Worm (Caenorhabditis elegans) whole organism, young adult: ENCODE data around the gene asp-3.
A peak's percentile ranks its signal among the peaks of the same experiment; 100 is the strongest.

Source experiments
- B0035.1 ChIP-seq: sonication (generic microtip); optimal IDR thresholded peaks from 2 replicates; lab custom pipeline; 2016; ENCODE audit warnings: missing genetic modification characterization, mild to moderate bottlenecking, missing compliant biosample characterization, missing genotype, missing genetic modification reagents
- B0261.1 ChIP-seq: sonication (generic microtip); optimal IDR thresholded peaks from 2 replicates; lab custom pipeline; 2016; ENCODE audit warnings: mild to moderate bottlenecking, missing genetic modification characterization, moderate library complexity, missing compliant biosample characterization
- C06A6.2 ChIP-seq: fragments of 200-800 bp; sonication (Bioruptor generic); conservative IDR thresholded peaks from 2 replicates; pipeline ENCODE4 v1.3.6; 2022; ENCODE audit warnings: missing genetic modification characterization, missing compliant biosample characterization
- F52B5.7 ChIP-seq: sonication (generic microtip); optimal IDR thresholded peaks from 2 replicates; lab custom pipeline; 2016; ENCODE audit warnings: mild to moderate bottlenecking, missing genetic modification characterization, missing compliant biosample characterization
- F55B11.4 ChIP-seq: sonication (generic microtip); optimal IDR thresholded peaks from 2 replicates; lab custom pipeline; 2016; ENCODE audit warnings: missing compliant biosample characterization, missing genetic modification characterization, borderline replicate concordance; ENCODE audit not compliant: insufficient read depth
- F57A8.1 ChIP-seq: fragments of 200-800 bp; sonication (Bioruptor generic); optimal IDR thresholded peaks from 2 replicates; lab custom pipeline; 2018; ENCODE audit warnings: mild to moderate bottlenecking, missing genetic modification characterization, moderate library complexity, missing compliant biosample characterization
- K11D2.4 ChIP-seq: fragments of 200-800 bp; sonication (Bioruptor generic); IDR thresholded peaks from 2 replicates; pipeline ENCODE4 v1.3.6; 2022; ENCODE audit warnings: missing genetic modification reagents, missing genetic modification characterization, missing compliant biosample characterization
- K12H6.12 ChIP-seq: fragments of 200-800 bp; sonication (Bioruptor generic); optimal IDR thresholded peaks from 2 replicates; lab custom pipeline; 2018; ENCODE audit warnings: mild to moderate bottlenecking, missing genetic modification characterization, missing compliant biosample characterization
- Y79H2A.3 ChIP-seq: fragments of 200-800 bp; sonication (Bioruptor generic); conservative IDR thresholded peaks from 2 replicates; pipeline ENCODE4 v1.3.6; 2022; ENCODE audit warnings: missing genetic modification reagents, missing genetic modification characterization, missing compliant biosample characterization
- ZK185.1 ChIP-seq: sonication (generic microtip); optimal IDR thresholded peaks from 2 replicates; lab custom pipeline; 2016; ENCODE audit warnings: mild to moderate bottlenecking, missing genetic modification characterization, missing compliant biosample characterization; ENCODE audit not compliant: poor library complexity, severe bottlenecking
- ama-1 ChIP-seq, 3 experiments: fragments of 150-350 bp in 1 of 3; sonication (generic microtip) in 2 of 3; optimal IDR thresholded peaks; 2 replicates each; lab custom pipeline; 2014 to 2018; ENCODE audit warnings: missing biosample characterization in 2 of 3, missing genetic modification characterization in 2 of 3, missing genetic modification reagents in 2 of 3
- aptf-2 ChIP-seq: fragments of 200-800 bp; sonication (Bioruptor generic); conservative IDR thresholded peaks from 2 replicates; pipeline ENCODE4 v1.3.6; 2022; ENCODE audit warnings: missing genetic modification reagents, missing genetic modification characterization, missing compliant biosample characterization
- aptf-3 ChIP-seq: fragments of 200-800 bp; sonication (Bioruptor generic); IDR thresholded peaks from 2 replicates; pipeline ENCODE4 v1.3.6; 2022; ENCODE audit warnings: missing genetic modification characterization, missing compliant biosample characterization
- athp-1 ChIP-seq: sonication (generic microtip); optimal IDR thresholded peaks from 2 replicates; lab custom pipeline; 2017; ENCODE audit warnings: mild to moderate bottlenecking, missing genetic modification characterization, missing compliant biosample characterization
- bed-2 ChIP-seq: fragments of 200-800 bp; sonication (Bioruptor generic); IDR thresholded peaks from 2 replicates; pipeline ENCODE4 v1.3.6; 2022; ENCODE audit warnings: missing genetic modification reagents, missing genetic modification characterization, missing compliant biosample characterization
- ccch-3 ChIP-seq: fragments of 200-800 bp; sonication (Bioruptor generic); optimal IDR thresholded peaks from 2 replicates; lab custom pipeline; 2018; ENCODE audit warnings: mild to moderate bottlenecking, missing genetic modification characterization, missing compliant biosample characterization
- cebp-1 ChIP-seq, 2 experiments: fragments of 200-800 bp in 1 of 2; sonication (Bioruptor generic) in 1 of 2; sonication (generic microtip) in 1 of 2; IDR thresholded peaks in 1 of 2; optimal IDR thresholded peaks in 1 of 2; 2 replicates each; pipeline versions ENCODE4 v1.3.6 to Lab custom; 2017 to 2022; ENCODE audit warnings: missing compliant biosample characterization in 2 of 2, missing genetic modification characterization in 2 of 2, mild to moderate bottlenecking in 1 of 2, missing genetic modification reagents in 1 of 2, moderate library complexity in 1 of 2
- ceh-40 ChIP-seq: fragments of 200-800 bp; sonication (Bioruptor generic); IDR thresholded peaks from 2 replicates; pipeline ENCODE4 v1.3.6; 2022; ENCODE audit warnings: missing genetic modification characterization, missing compliant biosample characterization
- ceh-91 ChIP-seq: fragments of 200-800 bp; sonication (Bioruptor generic); IDR thresholded peaks from 2 replicates; pipeline ENCODE4 v1.3.6; 2022; ENCODE audit warnings: missing genetic modification reagents, missing genetic modification characterization, missing compliant biosample characterization
- die-1 ChIP-seq: sonication (generic microtip); optimal IDR thresholded peaks from 2 replicates; lab custom pipeline; 2016; ENCODE audit warnings: missing genotype, mild to moderate bottlenecking, missing genetic modification characterization, missing compliant biosample characterization
- dox-1 ChIP-seq: fragments of 200-800 bp; sonication (Bioruptor generic); IDR thresholded peaks from 2 replicates; pipeline ENCODE4 v1.3.6; 2022; ENCODE audit warnings: missing genetic modification reagents, missing genetic modification characterization, missing compliant biosample characterization
- efl-1 ChIP-seq: fragments of 150-350 bp; optimal IDR thresholded peaks from 2 replicates; lab custom pipeline; 2014; ENCODE audit warnings: missing biosample characterization, missing genetic modification reagents, missing genetic modification characterization
- egl-18 ChIP-seq: fragments of 200-800 bp; sonication (Bioruptor generic); IDR thresholded peaks from 2 replicates; pipeline ENCODE4 v1.3.6; 2022; ENCODE audit warnings: missing genetic modification reagents, missing genetic modification characterization, missing compliant biosample characterization
- egrh-3 ChIP-seq: fragments of 200-800 bp; sonication (Bioruptor generic); IDR thresholded peaks from 2 replicates; pipeline ENCODE4 v1.3.6; 2022; ENCODE audit warnings: missing genetic modification reagents, missing genetic modification characterization, missing compliant biosample characterization
- ets-4 ChIP-seq: fragments of 200-800 bp; sonication (Bioruptor generic); optimal IDR thresholded peaks from 2 replicates; lab custom pipeline; 2018; ENCODE audit warnings: mild to moderate bottlenecking, missing genetic modification characterization, missing compliant biosample characterization
- him-1 ChIP-seq: sonication (generic microtip); optimal IDR thresholded peaks from 2 replicates; lab custom pipeline; 2016; ENCODE audit warnings: missing genotype, missing genetic modification reagents, missing genetic modification characterization, missing compliant biosample characterization
- hmg-1.2 ChIP-seq: fragments of 200-800 bp; sonication (Bioruptor generic); IDR thresholded peaks from 2 replicates; pipeline ENCODE4 v1.3.6; 2022; ENCODE audit warnings: missing genetic modification reagents, missing genetic modification characterization, missing compliant biosample characterization
- hrde-1 ChIP-seq: sonication (generic microtip); optimal IDR thresholded peaks from 2 replicates; lab custom pipeline; 2016; ENCODE audit warnings: missing genetic modification characterization, mild to moderate bottlenecking, missing compliant biosample characterization, moderate library complexity, missing genotype, missing genetic modification reagents, borderline replicate concordance
- lin-26 ChIP-seq: fragments of 200-800 bp; sonication (Bioruptor generic); IDR thresholded peaks from 2 replicates; pipeline ENCODE4 v1.3.6; 2022; ENCODE audit warnings: missing genetic modification reagents, missing genetic modification characterization, missing compliant biosample characterization
- lin-35 ChIP-seq, 3 experiments: fragments of 150-350 bp in 2 of 3; sonication (generic microtip) in 1 of 3; optimal IDR thresholded peaks; 2 replicates each; lab custom pipeline; 2014 to 2018; ENCODE audit warnings: missing biosample characterization in 3 of 3, missing genetic modification characterization in 3 of 3, missing genetic modification reagents in 3 of 3
- lin-54 ChIP-seq: fragments of 200-800 bp; sonication (Bioruptor generic); optimal IDR thresholded peaks from 2 replicates; lab custom pipeline; 2018; ENCODE audit warnings: mild to moderate bottlenecking, missing genetic modification characterization, missing compliant biosample characterization
- madf-6 ChIP-seq: fragments of 200-800 bp; sonication (Bioruptor generic); IDR thresholded peaks from 2 replicates; pipeline ENCODE4 v1.3.6; 2022; ENCODE audit warnings: missing genetic modification reagents, missing genetic modification characterization, missing compliant biosample characterization
- mcd-1 ChIP-seq: fragments of 200-800 bp; sonication (Bioruptor generic); IDR thresholded peaks from 2 replicates; pipeline ENCODE4 v1.3.6; 2022; ENCODE audit warnings: missing genetic modification reagents, missing genetic modification characterization, missing compliant biosample characterization
- mes-4 ChIP-seq: sonication (generic microtip); optimal IDR thresholded peaks from 2 replicates; lab custom pipeline; 2016; ENCODE audit warnings: missing genotype, missing genetic modification characterization, missing compliant biosample characterization
- mxl-1 ChIP-seq: sonication (generic microtip); optimal IDR thresholded peaks from 2 replicates; lab custom pipeline; 2016; ENCODE audit warnings: missing genetic modification characterization, missing compliant biosample characterization
- nfya-1 ChIP-seq: sonication (generic microtip); optimal IDR thresholded peaks from 2 replicates; lab custom pipeline; 2017; ENCODE audit warnings: antibody characterized with exemption, missing compliant biosample characterization, missing genetic modification characterization, borderline replicate concordance; ENCODE audit not compliant: insufficient read depth
- nfya-2 ChIP-seq: fragments of 200-800 bp; sonication (Bioruptor generic); IDR thresholded peaks from 2 replicates; pipeline ENCODE4 v1.3.6; 2022; ENCODE audit warnings: missing genetic modification reagents, missing genetic modification characterization, missing compliant biosample characterization
- nfyb-1 ChIP-seq: fragments of 200-800 bp; sonication (Bioruptor generic); IDR thresholded peaks from 2 replicates; pipeline ENCODE4 v1.3.6; 2022; ENCODE audit warnings: missing genetic modification reagents, missing genetic modification characterization, missing compliant biosample characterization
- nhr-80 ChIP-seq: sonication (generic microtip); optimal IDR thresholded peaks from 2 replicates; lab custom pipeline; 2016; ENCODE audit warnings: missing genetic modification characterization, missing compliant biosample characterization
- sea-2 ChIP-seq: fragments of 200-800 bp; sonication (Bioruptor generic); IDR thresholded peaks from 2 replicates; pipeline ENCODE4 v1.3.6; 2022; ENCODE audit warnings: missing genetic modification characterization, missing compliant biosample characterization
- tbp1 ChIP-seq: fragments of 200-800 bp; sonication (Bioruptor generic); optimal IDR thresholded peaks from 2 replicates; lab custom pipeline; 2018; ENCODE audit warnings: mild to moderate bottlenecking, missing genetic modification characterization, missing compliant biosample characterization
- tlf-1 ChIP-seq: fragments of 200-800 bp; sonication (Bioruptor generic); optimal IDR thresholded peaks from 2 replicates; lab custom pipeline; 2018; ENCODE audit warnings: mild to moderate bottlenecking, missing genetic modification characterization, missing compliant biosample characterization
- unc-62 ChIP-seq: fragments of 150-350 bp; optimal IDR thresholded peaks from 2 replicates; lab custom pipeline; 2014; ENCODE audit warnings: missing biosample characterization, missing genetic modification reagents, missing genetic modification characterization
- zfh-2 ChIP-seq: fragments of 200-800 bp; sonication (Bioruptor generic); conservative IDR thresholded peaks from 2 replicates; pipeline ENCODE4 v1.3.6; 2022; ENCODE audit warnings: missing genetic modification reagents, missing genetic modification characterization, missing compliant biosample characterization
- ztf-22 ChIP-seq: fragments of 200-800 bp; sonication (Bioruptor generic); optimal IDR thresholded peaks from 2 replicates; lab custom pipeline; 2018; ENCODE audit warnings: mild to moderate bottlenecking, missing genetic modification characterization, moderate library complexity, missing compliant biosample characterization
- ztf-25 ChIP-seq: fragments of 200-800 bp; sonication (Bioruptor generic); IDR thresholded peaks from 2 replicates; pipeline ENCODE4 v1.3.6; 2022; ENCODE audit warnings: missing genetic modification reagents, missing genetic modification characterization, missing compliant biosample characterization
- ztf-3 ChIP-seq: fragments of 200-800 bp; sonication (Bioruptor generic); optimal IDR thresholded peaks from 2 replicates; lab custom pipeline; 2018; ENCODE audit warnings: mild to moderate bottlenecking, missing genetic modification characterization, missing compliant biosample characterization

Gene asp-3

ce11 chrX:6743853-6744346, 47.0 kb upstream of the asp-3 start (continued):
- TF ChIP-seq ztf-3 (peak; percentile 48), hmg-1.2 (GFP tag; lab: Robert Waterston, UW) (peak; percentile 59), B0261.1 (peak; percentile 9), nhr-80 (tag; lab: Kevin White, UChicago) (peak; percentile 81), lin-26 (GFP tag; lab: Robert Waterston, UW) (peak; percentile 84), ceh-91 (GFP tag; lab: Robert Waterston, UW) (no peak), die-1 (tag; lab: Kevin White, UChicago) (peak; percentile 71), lin-35 (GFP tag; optimal IDR thresholded peaks at IDR 0.05; lab: Kevin White, UChicago) (peak in 1 of 3 experiments; percentile 66), Y79H2A.3 (GFP tag; lab: Robert Waterston, UW) (peak; percentile 74; the same call in 1 of the 2 replicates), K12H6.12 (peak; percentile 71), aptf-2 (no peak), nfya-2 (GFP tag; lab: Robert Waterston, UW) (no peak), nfya-1 (tag; lab: Kevin White, UChicago) (no peak), ztf-25 (GFP tag; lab: Robert Waterston, UW) (0 out of 2 replicates have a peak, but pooled peaks have one; percentile 63), unc-62 (GFP tag; lab: Kevin White, UChicago) (peak; percentile 42), ZK185.1 (tag; lab: Kevin White, UChicago) (peak; percentile 93), tbp1 (GFP tag; lab: Kevin White, UChicago) (peak; percentile 69), F57A8.1 (no peak), egrh-3 (GFP tag; lab: Robert Waterston, UW) (peak; percentile 8; the same call in 1 of the 2 replicates), nfyb-1 (GFP tag; lab: Robert Waterston, UW) (peak; percentile 88), efl-1 (GFP tag; lab: Kevin White, UChicago) (no peak), B0035.1 (tag; lab: Kevin White, UChicago) (peak; percentile 77), dox-1 (GFP tag; lab: Robert Waterston, UW) (peak; percentile 79), athp-1 (tag; lab: Kevin White, UChicago) (peak; percentile 45), him-1 (tag; lab: Kevin White, UChicago) (no peak), C06A6.2 (GFP tag; lab: Robert Waterston, UW) (peak; percentile 88), cebp-1 (GFP tag; IDR thresholded peaks at IDR 0.05; lab: Robert Waterston, UW) (peak; percentile 79; the same call in 1 of the 2 replicates), cebp-1 (tag; optimal IDR thresholded peaks at IDR 0.05; lab: Kevin White, UChicago) (peak; percentile 93), sea-2 (GFP tag; lab: Robert Waterston, UW) (no peak), mes-4 (tag; lab: Kevin White, UChicago) (no peak), ama-1 (optimal IDR thresholded peaks at IDR 0.05; lab: Kevin White, UChicago) (peak; percentile 94), ama-1 (GFP tag; optimal IDR thresholded peaks at IDR 0.05; lab: Kevin White, UChicago) (peak in 1 of 2 experiments; percentile 55), mcd-1 (peak; percentile 47; the same call in 1 of the 2 replicates), ztf-22 (GFP tag; lab: Kevin White, UChicago) (peak; percentile 94), F52B5.7 (peak; percentile 74), bed-2 (GFP tag; lab: Robert Waterston, UW) (no peak), ccch-3 (no peak), lin-54 (GFP tag; lab: Kevin White, UChicago) (peak; percentile 58), madf-6 (GFP tag; lab: Robert Waterston, UW) (peak; percentile 32; the same call in 1 of the 2 replicates), K11D2.4 (GFP tag; lab: Robert Waterston, UW) (peak; percentile 89), hrde-1 (no peak), aptf-3 (no peak), mxl-1 (tag; lab: Kevin White, UChicago) (no peak), ceh-40 (GFP tag; lab: Robert Waterston, UW) (0 out of 2 replicates have a peak, but pooled peaks have one; percentile 3), zfh-2 (GFP tag; lab: Robert Waterston, UW) (peak; percentile 45), ets-4 (no peak), F55B11.4 (tag; lab: Kevin White, UChicago) (no peak), egl-18 (GFP tag; lab: Robert Waterston, UW) (no peak), tlf-1 (GFP tag; lab: Kevin White, UChicago) (peak; percentile 90)
